Fruit fly (Drosophila melanogaster) whole organism, embryonic: ENCODE results near the gene CG34334.
A peak's percentile ranks its signal among the peaks of the same experiment; 100 is the strongest.

Experiments
- B-H1 ChIP-seq: fragments of 200-800 bp; sonication (Bioruptor generic); IDR thresholded peaks from 3 replicates; pipeline ENCODE4 v1.3.6; 2022; ENCODE audit warnings: missing biosample characterization, missing genetic modification characterization
- BEAF-32 ChIP-seq: fragments of 200-800 bp; sonication (Bioruptor generic); optimal IDR thresholded peaks from 3 replicates; lab custom pipeline; 2017; ENCODE audit warnings: missing biosample characterization, missing genetic modification characterization, mild to moderate bottlenecking, moderate library complexity, missing genetic modification reagents
- C15 ChIP-seq: fragments of 200-800 bp; sonication (Bioruptor generic); IDR thresholded peaks from 3 replicates; pipeline ENCODE4 v1.3.6; 2022; ENCODE audit warnings: missing biosample characterization, missing genetic modification characterization
- CG10274 ChIP-seq: fragments of 200-800 bp; sonication (Bioruptor generic); optimal IDR thresholded peaks from 3 replicates; lab custom pipeline; 2017; ENCODE audit warnings: missing biosample characterization, mild to moderate bottlenecking, missing genetic modification characterization
- CG15696 ChIP-seq: fragments of 200-800 bp; sonication (Bioruptor generic); optimal IDR thresholded peaks from 2 replicates; lab custom pipeline; 2019; ENCODE audit warnings: missing biosample characterization, mild to moderate bottlenecking, missing genetic modification characterization, moderate library complexity
- CG17359 ChIP-seq: fragments of 200-800 bp; sonication (Bioruptor generic); optimal IDR thresholded peaks from 3 replicates; lab custom pipeline; 2018; ENCODE audit warnings: missing biosample characterization, mild to moderate bottlenecking, missing genetic modification characterization, moderate library complexity
- CG18599 ChIP-seq: fragments of 200-800 bp; sonication (Bioruptor generic); optimal IDR thresholded peaks from 3 replicates; lab custom pipeline; 2017; ENCODE audit warnings: missing biosample characterization, missing genetic modification characterization, mild to moderate bottlenecking, moderate library complexity, missing genetic modification reagents
- CG18764 ChIP-seq: fragments of 200-800 bp; sonication (Bioruptor generic); optimal IDR thresholded peaks from 3 replicates; lab custom pipeline; 2016; ENCODE audit warnings: missing biosample characterization, missing genetic modification characterization
- CG30431 ChIP-seq: fragments of 200-800 bp; sonication (Bioruptor generic); optimal IDR thresholded peaks from 2 replicates; lab custom pipeline; 2017; ENCODE audit warnings: missing biosample characterization, missing genetic modification characterization
- CG32532 ChIP-seq: fragments of 200-800 bp; sonication (Bioruptor generic); IDR thresholded peaks from 2 replicates; pipeline ENCODE4 v1.3.6; 2022; ENCODE audit warnings: missing biosample characterization, missing genetic modification characterization
- CG3281 ChIP-seq: fragments of 200-800 bp; sonication (Bioruptor generic); optimal IDR thresholded peaks from 3 replicates; lab custom pipeline; 2017; ENCODE audit warnings: missing biosample characterization, mild to moderate bottlenecking, missing genetic modification characterization
- CG42726 ChIP-seq: fragments of 200-800 bp; sonication (Bioruptor generic); IDR thresholded peaks from 2 replicates; pipeline ENCODE4 v1.3.6; 2022; ENCODE audit warnings: missing biosample characterization, missing genetic modification characterization; ENCODE audit not compliant: partially characterized antibody
- CG43689 ChIP-seq: fragments of 200-800 bp; sonication (Bioruptor generic); IDR thresholded peaks from 2 replicates; pipeline ENCODE4 v1.3.6; 2022; ENCODE audit warnings: missing biosample characterization, missing genetic modification characterization
- CG6254 ChIP-seq: fragments of 200-800 bp; sonication (Bioruptor generic); optimal IDR thresholded peaks from 3 replicates; lab custom pipeline; 2017; ENCODE audit warnings: mild to moderate bottlenecking, missing biosample characterization, missing genetic modification reagents, missing genetic modification characterization
- CG7987 ChIP-seq: fragments of 200-800 bp; sonication (Bioruptor generic); optimal IDR thresholded peaks from 2 replicates; lab custom pipeline; 2018; ENCODE audit warnings: missing biosample characterization, mild to moderate bottlenecking, missing genetic modification characterization, moderate library complexity
- CG9797 ChIP-seq: fragments of 200-800 bp; sonication (Bioruptor generic); optimal IDR thresholded peaks from 3 replicates; lab custom pipeline; 2018; ENCODE audit warnings: missing biosample characterization, mild to moderate bottlenecking, missing genetic modification characterization
- Camta ChIP-seq: fragments of 200-800 bp; sonication (Bioruptor generic); optimal IDR thresholded peaks from 2 replicates; lab custom pipeline; 2016; ENCODE audit warnings: missing biosample characterization, missing genetic modification characterization
- Chrac-16 ChIP-seq: fragments of 200-800 bp; sonication (Bioruptor generic); optimal IDR thresholded peaks from 3 replicates; lab custom pipeline; 2016; ENCODE audit warnings: missing biosample characterization, missing genetic modification characterization
- CkIIα-i1 ChIP-seq: fragments of 200-800 bp; sonication (Bioruptor generic); IDR thresholded peaks from 2 replicates; pipeline ENCODE4 v1.3.6; 2022; ENCODE audit warnings: missing biosample characterization, missing genetic modification characterization
- Dref ChIP-seq: fragments of 200-800 bp; sonication (Bioruptor generic); IDR thresholded peaks from 2 replicates; pipeline ENCODE4 v1.3.6; 2022; ENCODE audit warnings: missing biosample characterization, missing genetic modification characterization
- E2f2 ChIP-seq: fragments of 200-800 bp; sonication (Bioruptor generic); IDR thresholded peaks from 2 replicates; pipeline ENCODE4 v1.3.6; 2022; ENCODE audit warnings: missing biosample characterization, missing genetic modification characterization
- Eip74EF ChIP-seq, 2 experiments: fragments of 200-800 bp in 1 of 2; fragments of >200 bp in 1 of 2; sonication (Bioruptor generic) in 1 of 2; optimal IDR thresholded peaks; 2 replicates each; lab custom pipeline; 2017 to 2019; ENCODE audit warnings: missing biosample characterization in 2 of 2, missing genetic modification characterization in 2 of 2, mild to moderate bottlenecking in 1 of 2, moderate library complexity in 1 of 2
- HLHmδ ChIP-seq: fragments of 200-800 bp; sonication (Bioruptor generic); optimal IDR thresholded peaks from 2 replicates; lab custom pipeline; 2018; ENCODE audit warnings: missing biosample characterization, mild to moderate bottlenecking, missing genetic modification characterization, moderate library complexity
- Lhr ChIP-seq: fragments of 200-800 bp; sonication (Bioruptor generic); optimal IDR thresholded peaks from 3 replicates; lab custom pipeline; 2017; ENCODE audit warnings: mild to moderate bottlenecking, missing biosample characterization, missing genetic modification reagents, missing genetic modification characterization
- MTF-1 ChIP-seq: fragments of 200-800 bp; sonication (Bioruptor generic); optimal IDR thresholded peaks from 2 replicates; lab custom pipeline; 2018; ENCODE audit warnings: missing biosample characterization, mild to moderate bottlenecking, missing genetic modification characterization, borderline replicate concordance
- Neu2 ChIP-seq: fragments of 200-800 bp; sonication (Bioruptor generic); optimal IDR thresholded peaks from 3 replicates; lab custom pipeline; 2016; ENCODE audit warnings: missing biosample characterization, missing genetic modification characterization, borderline replicate concordance
- Sox100B ChIP-seq: fragments of 200-800 bp; sonication (Bioruptor generic); optimal IDR thresholded peaks from 3 replicates; lab custom pipeline; 2018; ENCODE audit warnings: missing biosample characterization, mild to moderate bottlenecking, missing genetic modification characterization
- Taf1 ChIP-seq: fragments of 200-800 bp; sonication (Bioruptor generic); IDR thresholded peaks from 2 replicates; pipeline ENCODE4 v1.3.6; 2022; ENCODE audit warnings: missing biosample characterization, missing genetic modification characterization
- Xrp1 ChIP-seq: fragments of 200-800 bp; sonication (Bioruptor generic); IDR thresholded peaks from 2 replicates; pipeline ENCODE4 v1.3.6; 2022; ENCODE audit warnings: missing biosample characterization, missing genetic modification characterization
- YL-1 ChIP-seq: fragments of 200-800 bp; sonication (Bioruptor generic); optimal IDR thresholded peaks from 3 replicates; lab custom pipeline; 2017; ENCODE audit warnings: missing biosample characterization, mild to moderate bottlenecking, missing genetic modification characterization
- al ChIP-seq: fragments of 200-800 bp; sonication (Bioruptor generic); IDR thresholded peaks from 2 replicates; pipeline ENCODE4 v1.3.6; 2022; ENCODE audit warnings: missing biosample characterization, missing genetic modification characterization
- ash1 ChIP-seq: fragments of 200-800 bp; sonication (Bioruptor generic); optimal IDR thresholded peaks from 2 replicates; lab custom pipeline; 2018; ENCODE audit warnings: missing biosample characterization, mild to moderate bottlenecking, missing genetic modification characterization
- bowl ChIP-seq: fragments of 200-800 bp; sonication (Bioruptor generic); IDR thresholded peaks from 2 replicates; pipeline ENCODE4 v1.3.6; 2022; ENCODE audit warnings: missing biosample characterization, missing genetic modification characterization
- cwo ChIP-seq: fragments of 200-800 bp; sonication (Bioruptor generic); optimal IDR thresholded peaks from 3 replicates; lab custom pipeline; 2017; ENCODE audit warnings: missing biosample characterization, missing genetic modification characterization, mild to moderate bottlenecking, moderate library complexity, missing genetic modification reagents
- dan ChIP-seq: fragments of 200-800 bp; sonication (Bioruptor generic); IDR thresholded peaks from 2 replicates; pipeline ENCODE4 v1.3.6; 2022; ENCODE audit warnings: missing biosample characterization, missing genetic modification characterization
- gfzf ChIP-seq: fragments of 200-800 bp; sonication (Bioruptor generic); optimal IDR thresholded peaks from 2 replicates; lab custom pipeline; 2016; ENCODE audit warnings: missing biosample characterization, mild to moderate bottlenecking, missing genetic modification characterization, moderate library complexity
- grn ChIP-seq: fragments of 200-800 bp; sonication (Bioruptor generic); optimal IDR thresholded peaks from 3 replicates; lab custom pipeline; 2017; ENCODE audit warnings: missing biosample characterization, missing genetic modification characterization
- kah ChIP-seq: fragments of 200-800 bp; sonication (Bioruptor generic); optimal IDR thresholded peaks from 2 replicates; lab custom pipeline; 2018; ENCODE audit warnings: missing biosample characterization, mild to moderate bottlenecking, missing genetic modification characterization
- lbe ChIP-seq: fragments of 200-800 bp; sonication (Bioruptor generic); optimal IDR thresholded peaks from 2 replicates; lab custom pipeline; 2016; ENCODE audit warnings: missing biosample characterization, mild to moderate bottlenecking, missing genetic modification characterization
- lilli ChIP-seq: fragments of 200-800 bp; sonication (Bioruptor generic); optimal IDR thresholded peaks from 3 replicates; lab custom pipeline; 2016; ENCODE audit warnings: missing biosample characterization, missing genetic modification characterization
- odd ChIP-seq: fragments of 200-800 bp; sonication (Bioruptor generic); optimal IDR thresholded peaks from 2 replicates; lab custom pipeline; 2017; ENCODE audit warnings: missing biosample characterization, mild to moderate bottlenecking, missing genetic modification characterization
- otp ChIP-seq: fragments of 200-800 bp; sonication (Bioruptor generic); IDR thresholded peaks from 3 replicates; pipeline ENCODE4, ENCODE4 v1.3.6; 2022; ENCODE audit warnings: missing biosample characterization, missing genetic modification characterization
- prd ChIP-seq, 3 experiments: fragments of >200 bp in 2 of 3; fragments of 200-800 bp in 1 of 3; sonication (Bioruptor generic) in 1 of 3; optimal IDR thresholded peaks in 2 of 3; IDR thresholded peaks in 1 of 3; 2 replicates in 2 of 3; 3 replicates in 1 of 3; pipeline versions ENCODE4 v1.3.6 to Lab custom; 2017 to 2022; ENCODE audit warnings: missing biosample characterization in 1 of 3, missing genetic modification characterization in 1 of 3
- ranshi ChIP-seq: fragments of 200-800 bp; sonication (Bioruptor generic); IDR thresholded peaks from 2 replicates; pipeline ENCODE4 v1.3.6; 2022; ENCODE audit warnings: missing biosample characterization, missing genetic modification characterization
- slp2 ChIP-seq: fragments of 200-800 bp; sonication (Bioruptor generic); optimal IDR thresholded peaks from 2 replicates; lab custom pipeline; 2016; ENCODE audit warnings: missing biosample characterization, missing genetic modification characterization
- tap ChIP-seq: fragments of 200-800 bp; optimal IDR thresholded peaks from 3 replicates; lab custom pipeline; 2019; ENCODE audit warnings: missing biosample characterization, mild to moderate bottlenecking, missing genetic modification characterization, moderate library complexity
- tio ChIP-seq: fragments of 200-800 bp; sonication (Bioruptor generic); optimal IDR thresholded peaks from 2 replicates; lab custom pipeline; 2017; ENCODE audit warnings: missing biosample characterization, missing genetic modification characterization, inconsistent platforms
- twi ChIP-seq: fragments of 200-800 bp; optimal IDR thresholded peaks from 2 replicates; lab custom pipeline; 2019; ENCODE audit warnings: missing biosample characterization, mild to moderate bottlenecking, missing genetic modification characterization, moderate library complexity
- wor ChIP-seq: fragments of 200-800 bp; sonication (Bioruptor generic); IDR thresholded peaks from 2 replicates; pipeline ENCODE4 v1.3.6; 2022; ENCODE audit warnings: missing biosample characterization, missing genetic modification characterization
- zen ChIP-seq: fragments of 200-800 bp; sonication (Bioruptor generic); optimal IDR thresholded peaks from 3 replicates; lab custom pipeline; 2018; ENCODE audit warnings: missing biosample characterization, mild to moderate bottlenecking, missing genetic modification characterization, moderate library complexity

Gene CG34334

dm6 chrX:22837338-22837737 lies 35.3 kb upstream of the CG34334 start (continued):
- TF ChIP-seq Lhr (GFP tag; lab: Kevin White, UChicago), result peak; percentile 9
- no peak; the same call in 1 of the 2 replicates for TF ChIP-seq CG32532 (GFP tag; lab: Robert Waterston, UW)
- TF ChIP-seq tio (GFP tag; lab: Kevin White, UChicago), result peak; percentile 18
- TF ChIP-seq B-H1 (GFP tag; lab: Robert Waterston, UW), result no peak
- no peak for TF ChIP-seq wor (GFP tag; lab: Robert Waterston, UW)
- TF ChIP-seq ash1 (GFP tag; lab: Kevin White, UChicago), result no peak
- TF ChIP-seq CG17359, result peak; percentile 68
- TF ChIP-seq odd, result peak; percentile 38
- TF ChIP-seq Camta (GFP tag; lab: Kevin White, UChicago), result no peak
- TF ChIP-seq bowl (GFP tag; lab: Robert Waterston, UW), result no peak
- no peak for TF ChIP-seq Chrac-16 (GFP tag; lab: Kevin White, UChicago)
- no peak for TF ChIP-seq cwo (GFP tag; lab: Kevin White, UChicago)
- TF ChIP-seq kah (GFP tag; lab: Kevin White, UChicago), result no peak
- TF ChIP-seq Dref (GFP tag; lab: Robert Waterston, UW), result no peak
- peak; percentile 78 for TF ChIP-seq zen (tag; lab: Kevin White, UChicago)
- peak; percentile 29; the same call in 1 of the 2 replicates for TF ChIP-seq E2f2
- TF ChIP-seq otp (GFP tag; lab: Robert Waterston, UW), result peak; percentile 81; the same call in 2 of the 3 replicates
- peak; percentile 30 for TF ChIP-seq slp2 (GFP tag; lab: Kevin White, UChicago)
- TF ChIP-seq BEAF-32 (GFP tag; lab: Kevin White, UChicago), result no peak
- no peak for TF ChIP-seq YL-1 (GFP tag; lab: Kevin White, UChicago)
- TF ChIP-seq Xrp1 (GFP tag; lab: Robert Waterston, UW), result peak; percentile 62
- TF ChIP-seq CG9797 (GFP tag; lab: Kevin White, UChicago), result no peak
- TF ChIP-seq CkIIα-i1 (GFP tag; lab: Robert Waterston, UW), result no peak
- TF ChIP-seq CG6254 (GFP tag; lab: Kevin White, UChicago), result peak; percentile 35
- TF ChIP-seq Neu2 (GFP tag; lab: Kevin White, UChicago), result no peak
- no peak for TF ChIP-seq al (GFP tag; lab: Robert Waterston, UW)
- no peak for TF ChIP-seq HLHmδ (GFP tag; lab: Kevin White, UChicago)
- no peak for TF ChIP-seq lilli (GFP tag; lab: Kevin White, UChicago)
- TF ChIP-seq CG3281 (GFP tag; lab: Kevin White, UChicago), result no peak
- TF ChIP-seq grn (GFP tag; lab: Kevin White, UChicago), result peak; percentile 35
- TF ChIP-seq CG43689 (GFP tag; lab: Robert Waterston, UW), result peak; percentile 34; the same call in 1 of the 2 replicates
- TF ChIP-seq CG30431, result no peak
- peak; percentile 17 for TF ChIP-seq CG15696 (tag; lab: Kevin White, UChicago)
- TF ChIP-seq Taf1 (GFP tag; lab: Robert Waterston, UW), result no peak
- TF ChIP-seq C15 (GFP tag; lab: Robert Waterston, UW), result no peak
- no peak for TF ChIP-seq CG42726
- TF ChIP-seq CG7987 (GFP tag; lab: Kevin White, UChicago), result peak; percentile 30
- peak; percentile 31 for TF ChIP-seq CG18764 (GFP tag; lab: Kevin White, UChicago)
- TF ChIP-seq Eip74EF (GFP tag; optimal IDR thresholded peaks at IDR 0.05; lab: Kevin White, UChicago), result no peak
- TF ChIP-seq tap (tag; lab: Kevin White, UChicago), result no peak
- no peak for TF ChIP-seq dan (GFP tag; lab: Robert Waterston, UW)
- TF ChIP-seq CG10274 (GFP tag; lab: Kevin White, UChicago), result no peak
- TF ChIP-seq prd (optimal IDR thresholded peaks at IDR 0.05; lab: Kevin White, UChicago), result no peak
- TF ChIP-seq prd (GFP tag; IDR thresholded peaks at IDR 0.05; lab: Robert Waterston, UW), result no peak
- TF ChIP-seq lbe (GFP tag; lab: Kevin White, UChicago), result no peak
- TF ChIP-seq CG18599 (GFP tag; lab: Kevin White, UChicago), result peak; percentile 38
- peak; percentile 59 for TF ChIP-seq Sox100B
- TF ChIP-seq MTF-1, result peak; percentile 34
- no peak for TF ChIP-seq twi
- TF ChIP-seq gfzf (GFP tag; lab: Kevin White, UChicago), result no peak
- peak; percentile 35; the same call in 1 of the 2 replicates for TF ChIP-seq ranshi
